Fruit fly (Drosophila melanogaster): ENCODE data around the gene Ubx.

DNA sequence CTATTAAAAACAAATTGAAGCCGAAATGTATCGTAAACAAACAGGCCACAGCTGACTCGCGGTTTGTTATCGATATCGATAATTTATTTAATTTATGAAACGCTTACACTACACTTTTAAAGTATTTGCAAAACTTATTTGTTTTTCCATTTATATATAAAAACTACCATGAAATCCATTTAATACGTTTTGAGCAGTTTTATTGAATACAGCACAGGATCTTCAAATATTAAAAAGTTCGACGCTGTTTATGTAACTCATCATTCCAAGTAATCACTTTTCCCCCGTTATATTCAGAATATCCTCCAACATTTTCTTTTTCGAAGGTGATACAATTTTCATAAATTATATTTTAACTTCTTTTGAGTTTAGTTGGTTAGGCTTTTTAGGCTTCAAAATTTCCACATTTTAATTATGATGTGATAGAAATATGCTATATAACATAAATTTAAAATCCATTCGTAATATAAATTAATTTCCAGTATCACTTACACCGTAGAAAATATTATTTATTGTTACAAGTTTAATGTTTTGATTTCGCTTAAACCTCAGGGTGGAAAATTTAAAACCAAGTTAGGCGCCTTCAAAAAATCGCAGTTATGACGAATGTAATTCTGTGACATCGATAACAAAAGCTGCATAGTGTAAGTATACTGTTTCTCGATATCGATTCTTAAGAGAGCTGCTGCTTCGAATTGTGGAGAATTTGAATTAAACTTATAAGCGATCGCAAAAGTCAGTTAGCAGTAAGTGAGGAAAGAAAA lies 87.1 kb downstream of the Ubx start, which contains the start of the genes CG10324 and CCT3:
- peak; percentile 4 for TF ChIP-seq gcm2 (GFP tag; optimal IDR thresholded peaks at IDR 0.05)
- peak; percentile 71 for TF ChIP-seq CG6765 (GFP tag; optimal IDR thresholded peaks at IDR 0.05)
- no peak for TF ChIP-seq CG6175 (GFP tag; IDR thresholded peaks at IDR 0.05)
- TF ChIP-seq fu2 (GFP tag; optimal IDR thresholded peaks at IDR 0.05): peak; percentile 39
- TF ChIP-seq pnt (GFP tag; optimal IDR thresholded peaks at IDR 0.05): peak; percentile 45
- no peak for TF ChIP-seq TFAM (GFP tag; optimal IDR thresholded peaks at IDR 0.05)
- no peak for TF ChIP-seq Adf1 (GFP tag; IDR thresholded peaks at IDR 0.05)

Data from whole organism, embryonic.